Fruit fly (Drosophila melanogaster): ENCODE data around the gene Mur2B.

- no peak for TF ChIP-seq usp (GFP tag; optimal IDR thresholded peaks at IDR 0.05)
- TF ChIP-seq psq (optimal IDR thresholded peaks at IDR 0.05) = no peak
- TF ChIP-seq CG8478 (optimal IDR thresholded peaks at IDR 0.05) = no peak
- no peak for TF ChIP-seq EcR (GFP tag; optimal IDR thresholded peaks at IDR 0.05)
- TF ChIP-seq Dll (optimal IDR thresholded peaks at IDR 0.05) = no peak
These were observed 48.8 kb downstream of the Mur2B start for dm6 chrX:1619699-1620309.
